Fruit fly (Drosophila melanogaster) whole organism, embryonic: Measurements from ENCODE around the gene CG42759.
A peak's percentile ranks its signal among the peaks of the same experiment; 100 is the strongest.

Experiments
- CG1024 ChIP-seq: fragments of 200-800 bp; sonication (Bioruptor generic); IDR thresholded peaks from 2 replicates; pipeline ENCODE4 v1.3.6; 2022; ENCODE audit warnings: missing biosample characterization, missing genetic modification characterization
- CG10274 ChIP-seq: fragments of 200-800 bp; sonication (Bioruptor generic); optimal IDR thresholded peaks from 3 replicates; lab custom pipeline; 2017; ENCODE audit warnings: missing biosample characterization, mild to moderate bottlenecking, missing genetic modification characterization
- CG10979 ChIP-seq: fragments of 200-800 bp; sonication (Bioruptor generic); optimal IDR thresholded peaks from 2 replicates; lab custom pipeline; 2018; ENCODE audit warnings: missing biosample characterization, mild to moderate bottlenecking, missing genetic modification characterization, moderate library complexity
- CG11560 ChIP-seq: fragments of 200-800 bp; sonication (Bioruptor generic); IDR thresholded peaks from 3 replicates; pipeline ENCODE4 v1.3.6; 2022; ENCODE audit warnings: missing biosample characterization, missing genetic modification characterization
- CG11695 ChIP-seq: fragments of 200-800 bp; sonication (Bioruptor generic); IDR thresholded peaks from 3 replicates; pipeline ENCODE4 v1.3.6; 2022; ENCODE audit warnings: missing biosample characterization, missing genetic modification characterization
- CG14667 ChIP-seq: fragments of 200-800 bp; sonication (Bioruptor generic); IDR thresholded peaks from 2 replicates; pipeline ENCODE4 v1.3.6; 2022; ENCODE audit warnings: missing biosample characterization, missing genetic modification characterization
- CG14860 ChIP-seq: fragments of 200-800 bp; sonication (Bioruptor generic); IDR thresholded peaks from 3 replicates; pipeline ENCODE4 v1.3.6; 2022; ENCODE audit warnings: missing biosample characterization, missing genetic modification characterization; ENCODE audit not compliant: partially characterized antibody
- CG16815 ChIP-seq: fragments of 200-800 bp; sonication (Bioruptor generic); optimal IDR thresholded peaks from 3 replicates; lab custom pipeline; 2017; ENCODE audit warnings: missing biosample characterization, mild to moderate bottlenecking, missing genetic modification characterization
- CG31224 ChIP-seq: fragments of 200-800 bp; sonication (Bioruptor generic); IDR thresholded peaks from 2 replicates; pipeline ENCODE4 v1.3.6; 2022; ENCODE audit warnings: missing biosample characterization, missing genetic modification characterization
- CG3163 ChIP-seq: fragments of 200-800 bp; sonication (Bioruptor generic); optimal IDR thresholded peaks from 3 replicates; lab custom pipeline; 2016; ENCODE audit warnings: missing biosample characterization, missing genetic modification characterization
- CG3281 ChIP-seq: fragments of 200-800 bp; sonication (Bioruptor generic); optimal IDR thresholded peaks from 3 replicates; lab custom pipeline; 2017; ENCODE audit warnings: missing biosample characterization, mild to moderate bottlenecking, missing genetic modification characterization
- CG3726 ChIP-seq: fragments of 200-800 bp; sonication (Bioruptor generic); IDR thresholded peaks from 3 replicates; pipeline ENCODE4, ENCODE4 v1.3.6; 2022; ENCODE audit warnings: missing biosample characterization, missing genetic modification characterization
- CG4360 ChIP-seq: fragments of 200-800 bp; sonication (Bioruptor generic); IDR thresholded peaks from 2 replicates; pipeline ENCODE4 v1.3.6; 2022; ENCODE audit warnings: missing biosample characterization, missing genetic modification characterization
- CG6654 ChIP-seq: fragments of 200-800 bp; sonication (Bioruptor generic); optimal IDR thresholded peaks from 2 replicates; lab custom pipeline; 2017; ENCODE audit warnings: missing biosample characterization, mild to moderate bottlenecking, missing genetic modification characterization
- CG6689 ChIP-seq: fragments of 200-800 bp; sonication (Bioruptor generic); IDR thresholded peaks from 2 replicates; pipeline ENCODE4 v1.3.6; 2022; ENCODE audit warnings: missing biosample characterization, missing genetic modification characterization
- CG7963 ChIP-seq: fragments of 200-800 bp; sonication (Bioruptor generic); IDR thresholded peaks from 3 replicates; pipeline ENCODE4 v1.3.6; 2022; ENCODE audit warnings: missing biosample characterization, missing genetic modification characterization; ENCODE audit not compliant: partially characterized antibody
- CG8089 ChIP-seq: fragments of 200-800 bp; sonication (Bioruptor generic); optimal IDR thresholded peaks from 3 replicates; lab custom pipeline; 2016; ENCODE audit warnings: missing biosample characterization, missing genetic modification characterization
- CG9797 ChIP-seq: fragments of 200-800 bp; sonication (Bioruptor generic); optimal IDR thresholded peaks from 3 replicates; lab custom pipeline; 2018; ENCODE audit warnings: missing biosample characterization, mild to moderate bottlenecking, missing genetic modification characterization
- D ChIP-seq, 2 experiments: fragments of 200-800 bp in 1 of 2; fragments of >200 bp in 1 of 2; sonication (Bioruptor generic) in 1 of 2; optimal IDR thresholded peaks; 2 replicates in 1 of 2; 3 replicates in 1 of 2; lab custom pipeline; 2017; ENCODE audit warnings: mild to moderate bottlenecking in 1 of 2, missing biosample characterization in 1 of 2, missing genetic modification characterization in 1 of 2, missing genetic modification reagents in 1 of 2
- Dll ChIP-seq: fragments of 200-800 bp; sonication (Bioruptor generic); IDR thresholded peaks from 4 replicates; pipeline ENCODE4 v1.3.6; 2022; ENCODE audit warnings: missing biosample characterization, missing genetic modification characterization; ENCODE audit not compliant: partially characterized antibody
- E2f2 ChIP-seq: fragments of 200-800 bp; sonication (Bioruptor generic); IDR thresholded peaks from 2 replicates; pipeline ENCODE4 v1.3.6; 2022; ENCODE audit warnings: missing biosample characterization, missing genetic modification characterization
- Fer3 ChIP-seq: fragments of 200-800 bp; sonication (Bioruptor generic); optimal IDR thresholded peaks from 2 replicates; lab custom pipeline; 2018; ENCODE audit warnings: missing biosample characterization, mild to moderate bottlenecking, missing genetic modification characterization, moderate library complexity
- H15 ChIP-seq: fragments of 200-800 bp; sonication (Bioruptor generic); IDR thresholded peaks from 3 replicates; pipeline ENCODE4 v1.3.6; 2022; ENCODE audit warnings: missing biosample characterization, missing genetic modification characterization
- HHEX ChIP-seq: fragments of 200-800 bp; sonication (Bioruptor generic); optimal IDR thresholded peaks from 3 replicates; lab custom pipeline; 2017; ENCODE audit warnings: missing biosample characterization, mild to moderate bottlenecking, missing genetic modification characterization, missing genetic modification reagents
- Hmx ChIP-seq: fragments of 200-800 bp; sonication (Bioruptor generic); optimal IDR thresholded peaks from 2 replicates; lab custom pipeline; 2016; ENCODE audit warnings: missing biosample characterization, missing genetic modification characterization
- MTF-1 ChIP-seq: fragments of 200-800 bp; sonication (Bioruptor generic); optimal IDR thresholded peaks from 2 replicates; lab custom pipeline; 2018; ENCODE audit warnings: missing biosample characterization, mild to moderate bottlenecking, missing genetic modification characterization, borderline replicate concordance
- Nf-YC ChIP-seq: fragments of 200-800 bp; optimal IDR thresholded peaks from 3 replicates; lab custom pipeline; 2019; ENCODE audit warnings: missing biosample characterization, mild to moderate bottlenecking, missing genetic modification characterization, moderate library complexity
- Oli ChIP-seq: fragments of 200-800 bp; sonication (Bioruptor generic); optimal IDR thresholded peaks from 2 replicates; lab custom pipeline; 2018; ENCODE audit warnings: missing biosample characterization, mild to moderate bottlenecking, missing genetic modification characterization, moderate library complexity
- Rx ChIP-seq: fragments of 200-800 bp; sonication (Bioruptor generic); IDR thresholded peaks from 2 replicates; pipeline ENCODE4 v1.3.6; 2022; ENCODE audit warnings: missing biosample characterization, missing genetic modification characterization
- Sox102F ChIP-seq: fragments of 200-800 bp; sonication (Bioruptor generic); optimal IDR thresholded peaks from 2 replicates; lab custom pipeline; 2018; ENCODE audit warnings: missing biosample characterization, mild to moderate bottlenecking, missing genetic modification characterization, moderate library complexity
- btn ChIP-seq: fragments of 200-800 bp; sonication (Bioruptor generic); optimal IDR thresholded peaks from 2 replicates; lab custom pipeline; 2016; ENCODE audit warnings: missing biosample characterization, missing genetic modification characterization
- cas ChIP-seq: fragments of 200-800 bp; sonication (Bioruptor generic); IDR thresholded peaks from 2 replicates; pipeline ENCODE4 v1.3.6; 2022; ENCODE audit warnings: missing biosample characterization, missing genetic modification characterization
- croc ChIP-seq: fragments of 200-800 bp; sonication (Bioruptor generic); conservative IDR thresholded peaks from 3 replicates; pipeline ENCODE4 v1.3.6; 2022; ENCODE audit warnings: missing biosample characterization, missing genetic modification characterization
- dpn ChIP-seq, 2 experiments: fragments of 200-800 bp; sonication (Bioruptor generic); optimal IDR thresholded peaks; 3 replicates each; lab custom pipeline; 2016; ENCODE audit warnings: missing biosample characterization in 2 of 2, missing genetic modification characterization in 2 of 2
- eve ChIP-seq, 2 experiments: fragments of >200 bp; optimal IDR thresholded peaks; 2 replicates each; lab custom pipeline; 2017; ENCODE audit warnings: missing biosample characterization in 2 of 2, missing genetic modification characterization in 2 of 2
- grn ChIP-seq: fragments of 200-800 bp; sonication (Bioruptor generic); optimal IDR thresholded peaks from 3 replicates; lab custom pipeline; 2017; ENCODE audit warnings: missing biosample characterization, missing genetic modification characterization
- jigr1 ChIP-seq: fragments of 200-800 bp; sonication (Bioruptor generic); IDR thresholded peaks from 3 replicates; pipeline ENCODE4 v1.3.6; 2022; ENCODE audit warnings: missing biosample characterization, missing genetic modification characterization
- jing ChIP-seq: fragments of 200-800 bp; sonication (Bioruptor generic); optimal IDR thresholded peaks from 2 replicates; lab custom pipeline; 2018; ENCODE audit warnings: missing biosample characterization, mild to moderate bottlenecking, missing genetic modification characterization
- jumu ChIP-seq: fragments of 200-800 bp; sonication (Bioruptor generic); optimal IDR thresholded peaks from 3 replicates; lab custom pipeline; 2016; ENCODE audit warnings: missing biosample characterization, missing genetic modification characterization
- nerfin-1 ChIP-seq: fragments of 200-800 bp; sonication (Bioruptor generic); optimal IDR thresholded peaks from 3 replicates; lab custom pipeline; 2019; ENCODE audit warnings: missing biosample characterization, mild to moderate bottlenecking, missing genetic modification characterization, moderate library complexity
- nmo ChIP-seq: fragments of 200-800 bp; sonication (Bioruptor generic); optimal IDR thresholded peaks from 2 replicates; lab custom pipeline; 2018; ENCODE audit warnings: missing biosample characterization, mild to moderate bottlenecking, missing genetic modification characterization, moderate library complexity
- nom ChIP-seq: fragments of 200-800 bp; sonication (Bioruptor generic); optimal IDR thresholded peaks from 2 replicates; lab custom pipeline; 2017; ENCODE audit warnings: missing biosample characterization, missing genetic modification characterization, mild to moderate bottlenecking, moderate library complexity, missing genetic modification reagents
- oc ChIP-seq: fragments of 200-800 bp; sonication (Bioruptor generic); optimal IDR thresholded peaks from 2 replicates; lab custom pipeline; 2018; ENCODE audit warnings: missing biosample characterization, mild to moderate bottlenecking, missing genetic modification characterization, moderate library complexity
- prd ChIP-seq, 3 experiments: fragments of >200 bp in 2 of 3; fragments of 200-800 bp in 1 of 3; sonication (Bioruptor generic) in 1 of 3; optimal IDR thresholded peaks in 2 of 3; IDR thresholded peaks in 1 of 3; 2 replicates in 2 of 3; 3 replicates in 1 of 3; pipeline versions ENCODE4 v1.3.6 to Lab custom; 2017 to 2022; ENCODE audit warnings: missing biosample characterization in 1 of 3, missing genetic modification characterization in 1 of 3
- run ChIP-seq: fragments of 200-800 bp; sonication (Bioruptor generic); optimal IDR thresholded peaks from 3 replicates; lab custom pipeline; 2018; ENCODE audit warnings: missing biosample characterization, mild to moderate bottlenecking, missing genetic modification characterization
- ttk ChIP-seq: fragments of 200-800 bp; sonication (Bioruptor generic); IDR thresholded peaks from 2 replicates; pipeline ENCODE4 v2.1.2; 2022; ENCODE audit warnings: missing biosample characterization, missing genetic modification characterization
- vfl ChIP-seq: fragments of 200-800 bp; sonication (Bioruptor generic); optimal IDR thresholded peaks from 2 replicates; lab custom pipeline; 2016; ENCODE audit warnings: missing biosample characterization, missing genetic modification characterization
- wdn ChIP-seq: fragments of 200-800 bp; sonication (Bioruptor generic); IDR thresholded peaks from 2 replicates; pipeline ENCODE4 v1.3.6; 2022; ENCODE audit warnings: missing biosample characterization, missing genetic modification characterization
- wor ChIP-seq: fragments of 200-800 bp; sonication (Bioruptor generic); IDR thresholded peaks from 2 replicates; pipeline ENCODE4 v1.3.6; 2022; ENCODE audit warnings: missing biosample characterization, missing genetic modification characterization

Gene CG42759

DNA sequence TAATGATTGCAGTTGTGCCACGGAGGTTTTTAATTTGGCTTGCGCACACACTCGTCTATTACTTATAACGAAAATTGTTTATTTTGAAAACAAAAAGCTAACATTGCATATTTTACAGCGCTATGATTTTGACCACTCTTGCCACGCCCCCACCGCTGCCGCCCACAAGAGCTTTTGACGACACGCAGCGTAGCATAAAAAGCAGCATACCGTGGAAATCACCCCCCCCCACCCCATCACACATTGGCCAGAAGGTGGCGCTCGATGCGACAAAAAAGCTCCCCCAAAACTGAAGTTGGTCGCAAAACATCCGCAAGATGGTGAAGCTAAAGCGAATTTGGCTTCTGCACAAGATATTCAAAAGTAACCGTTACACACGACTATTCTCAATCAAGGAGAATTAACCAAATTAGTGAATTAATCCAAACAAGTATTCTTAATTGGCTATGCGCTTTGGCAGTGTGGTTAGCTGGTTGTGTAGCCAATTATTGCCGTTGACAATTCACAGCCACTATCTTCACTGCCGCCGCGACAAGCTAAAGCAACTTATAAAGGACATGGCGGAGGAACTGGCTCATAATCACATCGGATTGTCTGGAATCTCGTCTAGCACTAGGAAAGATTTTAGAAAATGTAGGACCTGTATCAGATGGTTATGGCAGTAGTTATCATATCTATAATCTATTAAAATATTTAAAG, 42.2 kb upstream of the CG42759 start (continued):
- no peak for TF ChIP-seq wdn (GFP tag; lab: Robert Waterston, UW)
- peak in 1 of 2 experiments; percentile 44 for TF ChIP-seq dpn (GFP tag; optimal IDR thresholded peaks at IDR 0.05; lab: Kevin White, UChicago)
- no peak for TF ChIP-seq CG4360
- peak; percentile 31 for TF ChIP-seq Sox102F (GFP tag; lab: Kevin White, UChicago)
- no peak for TF ChIP-seq jumu (GFP tag; lab: Kevin White, UChicago)
- TF ChIP-seq jing, result no peak
- TF ChIP-seq CG3281 (GFP tag; lab: Kevin White, UChicago), result no peak
- TF ChIP-seq Oli (tag; lab: Kevin White, UChicago), result no peak
- TF ChIP-seq oc, result no peak
- peak; percentile 10 for TF ChIP-seq nmo (GFP tag; lab: Kevin White, UChicago)
- peak; percentile 28 for TF ChIP-seq HHEX
- TF ChIP-seq grn, result no peak
- TF ChIP-seq btn (GFP tag; lab: Kevin White, UChicago), result peak; percentile 1
- TF ChIP-seq cas (GFP tag; lab: Robert Waterston, UW), result no peak
- peak; percentile 46; the same call in 2 of the 3 replicates for TF ChIP-seq CG11560 (tag; lab: Robert Waterston, UW)
- 0 out of 2 replicates have a peak, but pooled peaks have one; percentile 21 for TF ChIP-seq ttk (GFP tag; lab: Robert Waterston, UW)
- 0 out of 3 replicates have a peak, but pooled peaks have one; percentile 53 for TF ChIP-seq H15 (GFP tag; lab: Robert Waterston, UW)
- peak; percentile 17 for TF ChIP-seq MTF-1 (GFP tag; lab: Kevin White, UChicago)
- no peak for TF ChIP-seq CG3726 (GFP tag; lab: Robert Waterston, UW)
- no peak for TF ChIP-seq CG8089 (GFP tag; lab: Kevin White, UChicago)
- TF ChIP-seq Rx (GFP tag; lab: Robert Waterston, UW), result no peak
- TF ChIP-seq E2f2 (GFP tag; lab: Robert Waterston, UW), result peak; percentile 27; the same call in 1 of the 2 replicates
- no peak for TF ChIP-seq CG31224 (GFP tag; lab: Robert Waterston, UW)
- no peak for TF ChIP-seq D (optimal IDR thresholded peaks at IDR 0.05; lab: Kevin White, UChicago)
- TF ChIP-seq D (GFP tag; optimal IDR thresholded peaks at IDR 0.05; lab: Kevin White, UChicago), result no peak
- no peak for TF ChIP-seq nom (GFP tag; lab: Kevin White, UChicago)
- no peak for TF ChIP-seq Nf-YC (tag; lab: Kevin White, UChicago)
- no peak for TF ChIP-seq vfl (GFP tag; lab: Kevin White, UChicago)
- no peak for TF ChIP-seq CG9797 (GFP tag; lab: Kevin White, UChicago)
- TF ChIP-seq prd (optimal IDR thresholded peaks at IDR 0.05; lab: Kevin White, UChicago), result no peak
- TF ChIP-seq prd (GFP tag; IDR thresholded peaks at IDR 0.05; lab: Robert Waterston, UW), result peak; percentile 44; the same call in 2 of the 3 replicates
- no peak for TF ChIP-seq run (tag; lab: Kevin White, UChicago)
- TF ChIP-seq CG3163, result no peak
- no peak for TF ChIP-seq CG16815 (GFP tag; lab: Kevin White, UChicago)
- no peak for TF ChIP-seq nerfin-1 (tag; lab: Kevin White, UChicago)
- TF ChIP-seq jigr1 (GFP tag; lab: Robert Waterston, UW), result no peak
- no peak for TF ChIP-seq CG14860 (GFP tag; lab: Robert Waterston, UW)
- no peak for TF ChIP-seq wor (GFP tag; lab: Robert Waterston, UW)
- no peak for TF ChIP-seq CG7963
- TF ChIP-seq CG10274 (GFP tag; lab: Kevin White, UChicago), result no peak
- no peak for TF ChIP-seq eve (GFP tag; optimal IDR thresholded peaks at IDR 0.05; lab: Kevin White, UChicago)
- no peak for TF ChIP-seq Hmx
- no peak for TF ChIP-seq CG1024 (GFP tag; lab: Robert Waterston, UW)
- TF ChIP-seq Fer3, result peak; percentile 7
- no peak for TF ChIP-seq croc (GFP tag; lab: Robert Waterston, UW)
- no peak for TF ChIP-seq Dll
- no peak for TF ChIP-seq CG10979 (tag; lab: Kevin White, UChicago)
- TF ChIP-seq CG14667 (GFP tag; lab: Robert Waterston, UW), result no peak
- TF ChIP-seq CG6654 (GFP tag; lab: Kevin White, UChicago), result no peak
- TF ChIP-seq CG6689 (GFP tag; lab: Robert Waterston, UW), result no peak
- no peak for TF ChIP-seq CG11695
